Worm (Caenorhabditis elegans): Measurements from ENCODE around the gene rbc-1.

Gene rbc-1

ce11 chrX:14610093-14610763, 946 bp upstream of the rbc-1 start (continued):
- TF ChIP-seq lin-29 (GFP tag; IDR thresholded peaks at IDR 0.05) (no peak), D1046.2 (GFP tag; IDR thresholded peaks at IDR 0.05) (no peak), arid-1 (GFP tag; conservative IDR thresholded peaks at IDR 0.05) (no peak), nhr-77 (tag; optimal IDR thresholded peaks at IDR 0.05) (no peak), egl-43 (GFP tag; IDR thresholded peaks at IDR 0.05) (peak; percentile 74; the same call in 1 of the 2 replicates), vab-7 (GFP tag; IDR thresholded peaks at IDR 0.05) (0 out of 2 replicates have a peak, but pooled peaks have one; percentile 30), lin-13 (GFP tag; optimal IDR thresholded peaks at IDR 0.05) (no peak), dpl-1 (GFP tag; optimal IDR thresholded peaks at IDR 0.05) (no peak), nhr-41 (GFP tag; IDR thresholded peaks at IDR 0.05) (no peak), mxl-3 (GFP tag; optimal IDR thresholded peaks at IDR 0.05) (peak; percentile 30), lin-38 (GFP tag; IDR thresholded peaks at IDR 0.05) (no peak), rbr-2 (tag; optimal IDR thresholded peaks at IDR 0.05) (peak; percentile 11), nhr-76 (tag; optimal IDR thresholded peaks at IDR 0.05) (no peak), nhr-25 (tag; optimal IDR thresholded peaks at IDR 0.05; ENCODE audit: borderline replicate concordance, insufficient read depth) (no peak), dmd-9 (GFP tag; IDR thresholded peaks at IDR 0.05) (no peak), madf-9 (GFP tag; conservative IDR thresholded peaks at IDR 0.05) (no peak), pha-4 (GFP tag; IDR thresholded peaks at IDR 0.05) (no peak), pha-4 (tag; optimal IDR thresholded peaks at IDR 0.05) (no peak), F26F4.8 (GFP tag; conservative IDR thresholded peaks at IDR 0.05) (no peak), nhr-102 (tag; optimal IDR thresholded peaks at IDR 0.05) (no peak), nhr-6 (tag; optimal IDR thresholded peaks at IDR 0.05) (no peak), nhr-28 (tag; optimal IDR thresholded peaks at IDR 0.05) (peak; percentile 50), Y5F2A.4 (GFP tag; optimal IDR thresholded peaks at IDR 0.05) (no peak), Y75B8A.6 (GFP tag; IDR thresholded peaks at IDR 0.05) (no peak), R02D3.7 (tag; optimal IDR thresholded peaks at IDR 0.05) (no peak), hmg-1.1 (GFP tag; IDR thresholded peaks at IDR 0.05) (peak; percentile 88), F44E2.7 (GFP tag; IDR thresholded peaks at IDR 0.05) (no peak), spr-3 (GFP tag; optimal IDR thresholded peaks at IDR 0.05) (no peak), aha-1 (tag) (no peak), attf-4 (tag; optimal IDR thresholded peaks at IDR 0.05) (no peak), mdt-29 (GFP tag; IDR thresholded peaks at IDR 0.05) (no peak), egl-27 (tag; optimal IDR thresholded peaks at IDR 0.05) (no peak), saeg-2 (GFP tag; IDR thresholded peaks at IDR 0.05) (no peak), nhr-42 (GFP tag; IDR thresholded peaks at IDR 0.05) (no peak), tag-97 (GFP tag; IDR thresholded peaks at IDR 0.05) (no peak), unc-39 (tag; optimal IDR thresholded peaks at IDR 0.05) (no peak), nhr-111 (GFP tag; optimal IDR thresholded peaks at IDR 0.05) (no peak), zip-2 (tag; optimal IDR thresholded peaks at IDR 0.05) (no peak), ZK337.2 (GFP tag; IDR thresholded peaks at IDR 0.05) (no peak), lim-7 (GFP tag; IDR thresholded peaks at IDR 0.05) (no peak), F37D6.2 (tag; optimal IDR thresholded peaks at IDR 0.05) (no peak), ceh-82 (tag; optimal IDR thresholded peaks at IDR 0.05) (no peak), mes-2 (tag; optimal IDR thresholded peaks at IDR 0.05; ENCODE audit: poor library complexity, severe bottlenecking) (peak; percentile 57), daf-16 (GFP tag; optimal IDR thresholded peaks at IDR 0.05) (no peak), daf-16 (tag; optimal IDR thresholded peaks at IDR 0.05) (peak; percentile 35), zag-1 (tag; optimal IDR thresholded peaks at IDR 0.05) (no peak), sdz-12 (GFP tag; optimal IDR thresholded peaks at IDR 0.05) (no peak), nhr-10 (tag; optimal IDR thresholded peaks at IDR 0.05) (no peak), ceh-20 (GFP tag; IDR thresholded peaks at IDR 0.05) (no peak), ceh-32 (tag; optimal IDR thresholded peaks at IDR 0.05; ENCODE audit: poor library complexity) (no peak), hif-1 (tag; optimal IDR thresholded peaks at IDR 0.05) (peak in 1 of 2 experiments; percentile 52), F10B5.3 (tag; optimal IDR thresholded peaks at IDR 0.05) (no peak)
